Fruit fly (Drosophila melanogaster) whole organism, pupa: ENCODE data around the gene CG17350.

Source experiments
- CG10348 ChIP-seq: fragments of 200-800 bp; sonication (Bioruptor generic); IDR thresholded peaks from 2 replicates; pipeline ENCODE4 v1.3.6; 2022; ENCODE audit warnings: missing biosample characterization, missing genetic modification characterization
- CG13204 ChIP-seq: fragments of 200-800 bp; sonication (Bioruptor generic); optimal IDR thresholded peaks from 2 replicates; lab custom pipeline; 2018; ENCODE audit warnings: missing biosample characterization, mild to moderate bottlenecking, missing genetic modification characterization, moderate library complexity
- CG15710 ChIP-seq: fragments of 200-800 bp; sonication (Bioruptor generic); optimal IDR thresholded peaks from 2 replicates; lab custom pipeline; 2018; ENCODE audit warnings: missing biosample characterization, mild to moderate bottlenecking, missing genetic modification characterization, moderate library complexity
- CG17806 ChIP-seq: fragments of 200-800 bp; sonication (Bioruptor generic); optimal IDR thresholded peaks from 2 replicates; lab custom pipeline; 2018; ENCODE audit warnings: missing biosample characterization, mild to moderate bottlenecking, missing genetic modification characterization, moderate library complexity
- CG4496 ChIP-seq: fragments of 200-800 bp; sonication (Bioruptor generic); IDR thresholded peaks from 3 replicates; pipeline ENCODE4 v1.3.6; 2022; ENCODE audit warnings: missing biosample characterization, missing genetic modification characterization
- CG9948 ChIP-seq: fragments of 200-800 bp; sonication (Bioruptor generic); optimal IDR thresholded peaks from 2 replicates; lab custom pipeline; 2018; ENCODE audit warnings: missing biosample characterization, mild to moderate bottlenecking, missing genetic modification characterization, moderate library complexity
- EcR ChIP-seq: fragments of 200-800 bp; sonication (Bioruptor generic); optimal IDR thresholded peaks from 3 replicates; lab custom pipeline; 2019; ENCODE audit warnings: missing biosample characterization, missing genetic modification characterization, mild to moderate bottlenecking, moderate library complexity, missing genetic modification reagents
- gl ChIP-seq: fragments of 200-800 bp; sonication (Bioruptor generic); optimal IDR thresholded peaks from 2 replicates; lab custom pipeline; 2018; ENCODE audit warnings: missing biosample characterization, mild to moderate bottlenecking, missing genetic modification characterization

- peak; percentile 9 for TF ChIP-seq gl (tag; lab: Kevin White, UChicago)
- peak; percentile 52 for TF ChIP-seq CG15710 (tag; lab: Kevin White, UChicago)
- no peak for TF ChIP-seq CG10348 (GFP tag; lab: Robert Waterston, UW)
- TF ChIP-seq CG4496 (GFP tag; lab: Robert Waterston, UW): peak; percentile 81
- no peak for TF ChIP-seq EcR (GFP tag; lab: Kevin White, UChicago)
- peak; percentile 64 for TF ChIP-seq CG17806 (tag; lab: Kevin White, UChicago)
- no peak for TF ChIP-seq CG13204 (GFP tag; lab: Kevin White, UChicago)
- TF ChIP-seq CG9948 (tag; lab: Kevin White, UChicago): peak; percentile 56
Measured at dm6 chr2L:19376145-19376544, 4.6 kb upstream of the CG17350 start.
